Fruit fly (Drosophila melanogaster) whole organism, embryonic: ENCODE measurements around the gene CG13700.

ENCODE experiments used
- CG10462 ChIP-seq: fragments of 200-800 bp; sonication (Bioruptor generic); optimal IDR thresholded peaks from 2 replicates; lab custom pipeline; 2016; ENCODE audit warnings: missing biosample characterization, missing genetic modification characterization
- CG11093 ChIP-seq: fragments of 200-800 bp; sonication (Bioruptor generic); IDR thresholded peaks from 3 replicates; pipeline ENCODE4 v1.3.6; 2022; ENCODE audit warnings: missing biosample characterization, missing genetic modification characterization
- CG12155 ChIP-seq: fragments of 200-800 bp; sonication (Bioruptor generic); optimal IDR thresholded peaks from 3 replicates; lab custom pipeline; 2016; ENCODE audit warnings: missing biosample characterization, missing genetic modification characterization
- CG12391 ChIP-seq: fragments of 200-800 bp; sonication (Bioruptor generic); optimal IDR thresholded peaks from 3 replicates; lab custom pipeline; 2018; ENCODE audit warnings: missing biosample characterization, mild to moderate bottlenecking, missing genetic modification characterization, moderate library complexity
- CG14050 ChIP-seq: fragments of 200-800 bp; sonication (Bioruptor generic); IDR thresholded peaks from 3 replicates; pipeline ENCODE4 v1.3.6; 2022; ENCODE audit warnings: missing biosample characterization, missing genetic modification characterization
- CG14710 ChIP-seq: fragments of 200-800 bp; sonication (Bioruptor generic); optimal IDR thresholded peaks from 3 replicates; lab custom pipeline; 2019; ENCODE audit warnings: missing biosample characterization, mild to moderate bottlenecking, missing genetic modification characterization, moderate library complexity
- CG15696 ChIP-seq: fragments of 200-800 bp; sonication (Bioruptor generic); optimal IDR thresholded peaks from 2 replicates; lab custom pipeline; 2019; ENCODE audit warnings: missing biosample characterization, mild to moderate bottlenecking, missing genetic modification characterization, moderate library complexity
- CG17186 ChIP-seq: fragments of 200-800 bp; sonication (Bioruptor generic); optimal IDR thresholded peaks from 3 replicates; lab custom pipeline; 2017; ENCODE audit warnings: missing biosample characterization, missing genetic modification reagents, missing genetic modification characterization
- CG17829 ChIP-seq: fragments of 200-800 bp; optimal IDR thresholded peaks from 2 replicates; lab custom pipeline; 2019; ENCODE audit warnings: missing biosample characterization, mild to moderate bottlenecking, missing genetic modification characterization, moderate library complexity
- CG18011 ChIP-seq: fragments of 200-800 bp; sonication (Bioruptor generic); optimal IDR thresholded peaks from 2 replicates; lab custom pipeline; 2017; ENCODE audit warnings: missing biosample characterization, missing genetic modification characterization, mild to moderate bottlenecking, moderate library complexity, missing genotype
- CG2712 ChIP-seq: fragments of 200-800 bp; optimal IDR thresholded peaks from 3 replicates; lab custom pipeline; 2019; ENCODE audit warnings: missing biosample characterization, mild to moderate bottlenecking, missing genetic modification characterization, moderate library complexity
- CG33213 ChIP-seq: fragments of 200-800 bp; sonication (Bioruptor generic); optimal IDR thresholded peaks from 3 replicates; lab custom pipeline; 2016; ENCODE audit warnings: missing biosample characterization, missing genetic modification characterization
- CG6254 ChIP-seq: fragments of 200-800 bp; sonication (Bioruptor generic); optimal IDR thresholded peaks from 3 replicates; lab custom pipeline; 2017; ENCODE audit warnings: mild to moderate bottlenecking, missing biosample characterization, missing genetic modification reagents, missing genetic modification characterization
- CG6654 ChIP-seq: fragments of 200-800 bp; sonication (Bioruptor generic); optimal IDR thresholded peaks from 2 replicates; lab custom pipeline; 2017; ENCODE audit warnings: missing biosample characterization, mild to moderate bottlenecking, missing genetic modification characterization
- CG6791 ChIP-seq: fragments of 200-800 bp; sonication (Bioruptor generic); IDR thresholded peaks from 3 replicates; pipeline ENCODE4 v1.3.6; 2022; ENCODE audit warnings: missing biosample characterization, missing genetic modification characterization; ENCODE audit not compliant: partially characterized antibody
- CG7745 ChIP-seq: fragments of 200-800 bp; sonication (Bioruptor generic); optimal IDR thresholded peaks from 2 replicates; lab custom pipeline; 2018; ENCODE audit warnings: missing biosample characterization, mild to moderate bottlenecking, missing genetic modification characterization, moderate library complexity
- CG7839 ChIP-seq: fragments of 200-800 bp; sonication (Bioruptor generic); optimal IDR thresholded peaks from 3 replicates; lab custom pipeline; 2018; ENCODE audit warnings: missing biosample characterization, mild to moderate bottlenecking, missing genetic modification characterization, moderate library complexity
- CG8281 ChIP-seq: fragments of 200-800 bp; sonication (Bioruptor generic); optimal IDR thresholded peaks from 2 replicates; lab custom pipeline; 2018; ENCODE audit warnings: missing biosample characterization, mild to moderate bottlenecking, missing genetic modification characterization, moderate library complexity
- CG8388 ChIP-seq: fragments of 200-800 bp; sonication (Bioruptor generic); optimal IDR thresholded peaks from 2 replicates; lab custom pipeline; 2019; ENCODE audit warnings: missing biosample characterization, mild to moderate bottlenecking, missing genetic modification characterization, moderate library complexity
- CG8478 ChIP-seq: fragments of >200 bp; optimal IDR thresholded peaks from 2 replicates; lab custom pipeline; 2018
- D ChIP-seq, 2 experiments: fragments of 200-800 bp in 1 of 2; fragments of >200 bp in 1 of 2; sonication (Bioruptor generic) in 1 of 2; optimal IDR thresholded peaks; 2 replicates in 1 of 2; 3 replicates in 1 of 2; lab custom pipeline; 2017; ENCODE audit warnings: mild to moderate bottlenecking in 1 of 2, missing biosample characterization in 1 of 2, missing genetic modification characterization in 1 of 2, missing genetic modification reagents in 1 of 2
- D19A ChIP-seq: fragments of 200-800 bp; optimal IDR thresholded peaks from 3 replicates; lab custom pipeline; 2019; ENCODE audit warnings: missing biosample characterization, mild to moderate bottlenecking, missing genetic modification characterization, moderate library complexity
- E2f1 ChIP-seq: fragments of 200-800 bp; sonication (Bioruptor generic); IDR thresholded peaks from 2 replicates; pipeline ENCODE4 v1.3.6; 2022; ENCODE audit warnings: missing biosample characterization, missing genetic modification characterization
- Hr39 ChIP-seq: fragments of >200 bp; optimal IDR thresholded peaks from 2 replicates; lab custom pipeline; 2017
- Optix ChIP-seq: fragments of 200-800 bp; sonication (Bioruptor generic); IDR thresholded peaks from 3 replicates; pipeline ENCODE4 v1.3.6; 2022; ENCODE audit warnings: missing biosample characterization, missing genetic modification characterization
- Ptx1 ChIP-seq: fragments of 200-800 bp; sonication (Bioruptor generic); IDR thresholded peaks from 2 replicates; pipeline ENCODE4 v1.3.6; 2022; ENCODE audit warnings: missing biosample characterization, missing genetic modification characterization
- Sox102F ChIP-seq: fragments of 200-800 bp; sonication (Bioruptor generic); optimal IDR thresholded peaks from 2 replicates; lab custom pipeline; 2018; ENCODE audit warnings: missing biosample characterization, mild to moderate bottlenecking, missing genetic modification characterization, moderate library complexity
- bab2 ChIP-seq: fragments of 200-800 bp; sonication (Bioruptor generic); optimal IDR thresholded peaks from 2 replicates; lab custom pipeline; 2016; ENCODE audit warnings: missing biosample characterization, missing genetic modification characterization
- bsh ChIP-seq, 2 experiments: fragments of 200-800 bp; sonication (Bioruptor generic); optimal IDR thresholded peaks; 2 replicates each; lab custom pipeline; 2017 to 2018; ENCODE audit warnings: mild to moderate bottlenecking in 2 of 2, missing biosample characterization in 2 of 2, missing genetic modification characterization in 2 of 2, moderate library complexity in 1 of 2
- btn ChIP-seq: fragments of 200-800 bp; sonication (Bioruptor generic); optimal IDR thresholded peaks from 2 replicates; lab custom pipeline; 2016; ENCODE audit warnings: missing biosample characterization, missing genetic modification characterization
- corto ChIP-seq: fragments of 200-800 bp; sonication (Bioruptor generic); optimal IDR thresholded peaks from 2 replicates; lab custom pipeline; 2016; ENCODE audit warnings: missing biosample characterization, mild to moderate bottlenecking, missing genetic modification characterization, moderate library complexity
- dmrt99B ChIP-seq: fragments of 200-800 bp; sonication (Bioruptor generic); optimal IDR thresholded peaks from 2 replicates; lab custom pipeline; 2018; ENCODE audit warnings: missing biosample characterization, mild to moderate bottlenecking, missing genetic modification characterization, moderate library complexity
- dysf ChIP-seq: fragments of 200-800 bp; sonication (Bioruptor generic); IDR thresholded peaks from 3 replicates; pipeline ENCODE4 v1.3.6; 2022; ENCODE audit warnings: missing biosample characterization, missing genetic modification characterization
- gcm2 ChIP-seq: fragments of 200-800 bp; sonication (Bioruptor generic); optimal IDR thresholded peaks from 2 replicates; lab custom pipeline; 2016; ENCODE audit warnings: missing biosample characterization, missing genetic modification characterization
- gem ChIP-seq: fragments of 200-800 bp; sonication (Bioruptor generic); optimal IDR thresholded peaks from 2 replicates; lab custom pipeline; 2019; ENCODE audit warnings: missing biosample characterization, mild to moderate bottlenecking, missing genetic modification characterization, moderate library complexity
- grau ChIP-seq: fragments of 200-800 bp; optimal IDR thresholded peaks from 3 replicates; lab custom pipeline; 2019; ENCODE audit warnings: missing biosample characterization, mild to moderate bottlenecking, missing genetic modification characterization, moderate library complexity
- kni ChIP-seq: fragments of 200-800 bp; sonication (Bioruptor generic); optimal IDR thresholded peaks from 3 replicates; lab custom pipeline; 2017; ENCODE audit warnings: mild to moderate bottlenecking, missing biosample characterization, missing genetic modification reagents, missing genetic modification characterization
- lola ChIP-seq, 3 experiments: fragments of >200 bp in 2 of 3; fragments of 200-800 bp in 1 of 3; sonication (Bioruptor generic) in 1 of 3; optimal IDR thresholded peaks; 2 replicates each; lab custom pipeline; 2017 to 2019; ENCODE audit warnings: missing biosample characterization in 3 of 3, missing genetic modification characterization in 3 of 3, mild to moderate bottlenecking in 1 of 3, moderate library complexity in 1 of 3
- maf-S ChIP-seq: fragments of 200-800 bp; sonication (Bioruptor generic); optimal IDR thresholded peaks from 2 replicates; lab custom pipeline; 2016; ENCODE audit warnings: missing biosample characterization, missing genetic modification characterization
- prd ChIP-seq, 3 experiments: fragments of >200 bp in 2 of 3; fragments of 200-800 bp in 1 of 3; sonication (Bioruptor generic) in 1 of 3; optimal IDR thresholded peaks in 2 of 3; IDR thresholded peaks in 1 of 3; 2 replicates in 2 of 3; 3 replicates in 1 of 3; pipeline versions ENCODE4 v1.3.6 to Lab custom; 2017 to 2022; ENCODE audit warnings: missing biosample characterization in 1 of 3, missing genetic modification characterization in 1 of 3
- pros ChIP-seq: fragments of 200-800 bp; sonication (Bioruptor generic); optimal IDR thresholded peaks from 3 replicates; lab custom pipeline; 2019; ENCODE audit warnings: missing biosample characterization, mild to moderate bottlenecking, missing genetic modification characterization, moderate library complexity
- row ChIP-seq: fragments of 200-800 bp; sonication (Bioruptor generic); IDR thresholded peaks from 3 replicates; pipeline ENCODE4 v1.3.6; 2022; ENCODE audit warnings: missing biosample characterization, missing genetic modification characterization
- sens ChIP-seq: fragments of 200-800 bp; sonication (Bioruptor generic); peaks from one replicate; lab custom pipeline; 2016; ENCODE audit warnings: missing biosample characterization, missing genetic modification characterization
- sqz ChIP-seq: fragments of 200-800 bp; sonication (Bioruptor generic); optimal IDR thresholded peaks from 3 replicates; lab custom pipeline; 2018; ENCODE audit warnings: missing biosample characterization, mild to moderate bottlenecking, missing genetic modification characterization
- unc-4 ChIP-seq: fragments of 200-800 bp; sonication (Bioruptor generic); IDR thresholded peaks from 2 replicates; pipeline ENCODE4 v1.3.6; 2022; ENCODE audit warnings: missing biosample characterization, missing genetic modification characterization; ENCODE audit not compliant: partially characterized antibody
- z ChIP-seq: fragments of 200-800 bp; sonication (Bioruptor generic); IDR thresholded peaks from 3 replicates; pipeline ENCODE4 v1.3.6; 2022; ENCODE audit warnings: missing biosample characterization, missing genetic modification characterization

CG13700 gene

dm6 chr3L:18344957-18345356 lies 43.9 kb upstream of the CG13700 start:
- TF ChIP-seq sens (peak; percentile 61), CG17186 (GFP tag; lab: Kevin White, UChicago) (no peak), CG7745 (tag; lab: Kevin White, UChicago) (no peak), CG12155 (no peak), sqz (GFP tag; lab: Kevin White, UChicago) (peak; percentile 46), D19A (tag; lab: Kevin White, UChicago) (peak; percentile 85)

- TF ChIP-seq D19A (tag; lab: Kevin White, UChicago), result peak; percentile 80
- no peak for TF ChIP-seq CG8478
- peak; percentile 29; the same call in 1 of the 3 replicates for TF ChIP-seq dysf (GFP tag; lab: Robert Waterston, UW)
- TF ChIP-seq row (GFP tag; lab: Robert Waterston, UW), result peak; percentile 38; the same call in 2 of the 3 replicates
- TF ChIP-seq CG10462, result no peak
These were observed 33.2 kb upstream of the CG13700 start for dm6 chr3L:18334253-18334652.

dm6 chr3L:18329077-18329476 lies 28.0 kb upstream of the CG13700 start:
- peak; percentile 6 for TF ChIP-seq CG17829
- no peak for TF ChIP-seq CG18011 (GFP tag; lab: Kevin White, UChicago)
- peak in 1 of 2 experiments; percentile 44 for TF ChIP-seq bsh (GFP tag; optimal IDR thresholded peaks at IDR 0.05; lab: Kevin White, UChicago)
- TF ChIP-seq Ptx1, result 0 out of 2 replicates have a peak, but pooled peaks have one; percentile 10
- no peak for TF ChIP-seq maf-S (GFP tag; lab: Kevin White, UChicago)
- TF ChIP-seq CG11093 (GFP tag; lab: Robert Waterston, UW), result no peak
- TF ChIP-seq kni (GFP tag; lab: Kevin White, UChicago), result no peak
- no peak for TF ChIP-seq z
- no peak for TF ChIP-seq CG6791
- TF ChIP-seq CG6254 (GFP tag; lab: Kevin White, UChicago), result peak; percentile 26
- no peak for TF ChIP-seq CG6654 (GFP tag; lab: Kevin White, UChicago)
- TF ChIP-seq CG14050 (GFP tag; lab: Robert Waterston, UW), result no peak
- TF ChIP-seq lola (GFP tag; optimal IDR thresholded peaks at IDR 0.05; lab: Kevin White, UChicago), result peak in 1 of 3 experiments; percentile 48
- TF ChIP-seq corto (GFP tag; lab: Kevin White, UChicago), result no peak
- TF ChIP-seq E2f1, result no peak
- peak; percentile 24 for TF ChIP-seq CG15696
- TF ChIP-seq CG14710, result peak; percentile 9
- TF ChIP-seq CG2712 (tag; lab: Kevin White, UChicago), result peak; percentile 23
- peak; percentile 84 for TF ChIP-seq sens
- TF ChIP-seq gem, result peak; percentile 48
- no peak for TF ChIP-seq prd (optimal IDR thresholded peaks at IDR 0.05; lab: Kevin White, UChicago)
- TF ChIP-seq prd (GFP tag; IDR thresholded peaks at IDR 0.05; lab: Robert Waterston, UW), result peak; percentile 44; the same call in 1 of the 3 replicates
- TF ChIP-seq CG8281 (tag; lab: Kevin White, UChicago), result no peak
- TF ChIP-seq CG33213 (GFP tag; lab: Kevin White, UChicago), result no peak
- no peak for TF ChIP-seq D (optimal IDR thresholded peaks at IDR 0.05; lab: Kevin White, UChicago)
- TF ChIP-seq D (GFP tag; optimal IDR thresholded peaks at IDR 0.05; lab: Kevin White, UChicago), result peak; percentile 49
- TF ChIP-seq sqz (GFP tag; lab: Kevin White, UChicago), result no peak
- TF ChIP-seq bab2 (GFP tag; lab: Kevin White, UChicago), result no peak
- peak; percentile 18 for TF ChIP-seq Sox102F (GFP tag; lab: Kevin White, UChicago)
- no peak for TF ChIP-seq Hr39 (lab: Kevin White, UChicago)
- TF ChIP-seq CG8388 (GFP tag; lab: Kevin White, UChicago), result peak; percentile 17
- TF ChIP-seq gcm2, result no peak
- peak; percentile 41 for TF ChIP-seq CG12391 (tag; lab: Kevin White, UChicago)
- no peak for TF ChIP-seq unc-4
- TF ChIP-seq pros (GFP tag; lab: Kevin White, UChicago), result peak; percentile 68
- TF ChIP-seq CG7839, result peak; percentile 24
- TF ChIP-seq dmrt99B (tag; lab: Kevin White, UChicago), result peak; percentile 17
- TF ChIP-seq grau (tag; lab: Kevin White, UChicago), result peak; percentile 17
- no peak for TF ChIP-seq btn (GFP tag; lab: Kevin White, UChicago)
- no peak for TF ChIP-seq Optix (GFP tag; lab: Robert Waterston, UW)
